Worm (Caenorhabditis elegans) whole organism, L4 larva: ENCODE measurements around the gene math-16.

Experiments used
- D1046.2 ChIP-seq: fragments of 200-800 bp; sonication (Bioruptor generic); IDR thresholded peaks from 2 replicates; pipeline ENCODE4 v1.3.6; 2022; ENCODE audit warnings: missing genetic modification characterization, missing compliant biosample characterization
- F37D6.2 ChIP-seq: sonication (generic microtip); optimal IDR thresholded peaks from 2 replicates; lab custom pipeline; 2016; ENCODE audit warnings: mild to moderate bottlenecking, missing genetic modification characterization, missing compliant biosample characterization
- R02D3.7 ChIP-seq: fragments of 150-350 bp; sonication (generic microtip); optimal IDR thresholded peaks from 3 replicates; lab custom pipeline; 2014; ENCODE audit warnings: missing biosample characterization, missing genetic modification characterization
- Y75B8A.6 ChIP-seq: fragments of 200-800 bp; sonication (Bioruptor generic); IDR thresholded peaks from 2 replicates; pipeline ENCODE4 v1.3.6; 2022; ENCODE audit warnings: missing genetic modification reagents, missing genetic modification characterization, missing compliant biosample characterization
- ZK337.2 ChIP-seq: fragments of 200-800 bp; sonication (Bioruptor generic); IDR thresholded peaks from 2 replicates; pipeline ENCODE4 v1.3.6; 2022; ENCODE audit warnings: missing genetic modification reagents, missing genetic modification characterization, missing compliant biosample characterization
- ZK546.5 ChIP-seq, 2 experiments: sonication (generic microtip); optimal IDR thresholded peaks; 2 replicates each; lab custom pipeline; 2017; ENCODE audit warnings: missing biosample characterization in 2 of 2, missing genetic modification characterization in 2 of 2
- aha-1 ChIP-seq: fragments of 150-350 bp; peaks from one replicate; lab custom pipeline; 2014; ENCODE audit warnings: missing biosample characterization, missing genetic modification characterization
- aly-2 ChIP-seq: sonication (generic microtip); optimal IDR thresholded peaks from 2 replicates; lab custom pipeline; 2018; ENCODE audit warnings: missing biosample characterization, missing genetic modification characterization
- attf-4 ChIP-seq: sonication (generic microtip); optimal IDR thresholded peaks from 3 replicates; lab custom pipeline; 2017; ENCODE audit warnings: missing biosample characterization, missing genetic modification characterization
- ceh-20 ChIP-seq: fragments of 200-800 bp; sonication (Bioruptor generic); IDR thresholded peaks from 2 replicates; pipeline ENCODE4 v1.3.6; 2022; ENCODE audit warnings: missing genetic modification reagents, missing genetic modification characterization, missing compliant biosample characterization
- ceh-32 ChIP-seq: sonication (generic microtip); optimal IDR thresholded peaks from 2 replicates; lab custom pipeline; 2016; ENCODE audit warnings: mild to moderate bottlenecking, missing genetic modification characterization, missing compliant biosample characterization; ENCODE audit not compliant: poor library complexity
- ceh-44 ChIP-seq: fragments of 200-800 bp; sonication (Bioruptor generic); IDR thresholded peaks from 2 replicates; pipeline ENCODE4 v1.3.6; 2022; ENCODE audit warnings: missing genetic modification reagents, missing genetic modification characterization, missing compliant biosample characterization
- ctbp-1 ChIP-seq: fragments of 200-800 bp; sonication (Bioruptor generic); IDR thresholded peaks from 2 replicates; pipeline ENCODE4 v1.3.6; 2022; ENCODE audit warnings: missing genetic modification reagents, missing genetic modification characterization, missing compliant biosample characterization
- daf-12 ChIP-seq: fragments of 150-350 bp; optimal IDR thresholded peaks from 2 replicates; lab custom pipeline; 2014; ENCODE audit warnings: missing biosample characterization, missing genetic modification reagents, missing genetic modification characterization
- dmd-6 ChIP-seq: fragments of 200-800 bp; sonication (Bioruptor generic); IDR thresholded peaks from 2 replicates; pipeline ENCODE4 v1.3.6; 2022; ENCODE audit warnings: missing genetic modification reagents, missing genetic modification characterization, missing compliant biosample characterization
- egl-27 ChIP-seq: sonication (generic microtip); optimal IDR thresholded peaks from 3 replicates; lab custom pipeline; 2017; ENCODE audit warnings: missing biosample characterization, missing genetic modification reagents, missing genetic modification characterization
- lir-3 ChIP-seq: sonication (generic microtip); optimal IDR thresholded peaks from 2 replicates; lab custom pipeline; 2016; ENCODE audit warnings: mild to moderate bottlenecking, missing genetic modification characterization, missing compliant biosample characterization
- madf-9 ChIP-seq: fragments of 200-800 bp; sonication (Bioruptor generic); conservative IDR thresholded peaks from 2 replicates; pipeline ENCODE4 v1.3.6; 2022; ENCODE audit warnings: missing genetic modification reagents, missing genetic modification characterization, missing compliant biosample characterization
- mdl-1 ChIP-seq, 2 experiments: fragments of 150-350 bp in 1 of 2; sonication (generic microtip) in 1 of 2; optimal IDR thresholded peaks; 2 replicates each; lab custom pipeline; 2014 to 2017; ENCODE audit warnings: missing biosample characterization in 2 of 2, missing genetic modification characterization in 2 of 2
- mep-1 ChIP-seq: fragments of 150-350 bp; sonication (generic microtip); optimal IDR thresholded peaks from 3 replicates; lab custom pipeline; 2014; ENCODE audit warnings: missing biosample characterization, missing genetic modification characterization
- mes-2 ChIP-seq: sonication (generic microtip); optimal IDR thresholded peaks from 2 replicates; lab custom pipeline; 2016; ENCODE audit warnings: missing genotype, mild to moderate bottlenecking, missing genetic modification characterization, missing compliant biosample characterization; ENCODE audit not compliant: poor library complexity, severe bottlenecking
- nhr-25 ChIP-seq: sonication (generic microtip); optimal IDR thresholded peaks from 2 replicates; lab custom pipeline; 2017; ENCODE audit warnings: missing genetic modification characterization, mild to moderate bottlenecking, missing compliant biosample characterization, antibody characterized with exemption, moderate library complexity, borderline replicate concordance; ENCODE audit not compliant: insufficient read depth
- nhr-28 ChIP-seq: fragments of 150-350 bp; optimal IDR thresholded peaks from 2 replicates; lab custom pipeline; 2014; ENCODE audit warnings: missing biosample characterization, missing genetic modification characterization
- nhr-6 ChIP-seq: fragments of 150-350 bp; optimal IDR thresholded peaks from 2 replicates; lab custom pipeline; 2014; ENCODE audit warnings: missing biosample characterization, missing genetic modification characterization
- nhr-76 ChIP-seq: fragments of 150-350 bp; optimal IDR thresholded peaks from 2 replicates; lab custom pipeline; 2014; ENCODE audit warnings: missing biosample characterization, missing genetic modification characterization
- nhr-77 ChIP-seq: fragments of 150-350 bp; optimal IDR thresholded peaks from 2 replicates; lab custom pipeline; 2014; ENCODE audit warnings: missing biosample characterization, missing genetic modification characterization
- pha-4 ChIP-seq, 2 experiments: fragments of 150-350 bp in 1 of 2; fragments of 200-800 bp in 1 of 2; sonication (Bioruptor generic) in 1 of 2; IDR thresholded peaks in 1 of 2; optimal IDR thresholded peaks in 1 of 2; 2 replicates each; pipeline versions ENCODE4 v1.3.6 to Lab custom; 2014 to 2022; ENCODE audit warnings: missing genetic modification characterization in 2 of 2, missing genetic modification reagents in 2 of 2, missing biosample characterization in 1 of 2, missing compliant biosample characterization in 1 of 2
- php-3 ChIP-seq: fragments of 200-800 bp; sonication (Bioruptor generic); IDR thresholded peaks from 2 replicates; pipeline ENCODE4 v1.3.6; 2022; ENCODE audit warnings: missing genetic modification reagents, missing genetic modification characterization, missing compliant biosample characterization
- pqm-1 ChIP-seq: sonication (generic microtip); optimal IDR thresholded peaks from 2 replicates; lab custom pipeline; 2017; ENCODE audit warnings: missing biosample characterization, missing genetic modification characterization
- rbr-2 ChIP-seq: sonication (generic microtip); optimal IDR thresholded peaks from 2 replicates; lab custom pipeline; 2016; ENCODE audit warnings: missing genotype, missing genetic modification characterization, missing compliant biosample characterization
- saeg-2 ChIP-seq: fragments of 200-800 bp; sonication (Bioruptor generic); IDR thresholded peaks from 2 replicates; pipeline ENCODE4 v1.3.6; 2022; ENCODE audit warnings: missing genetic modification reagents, missing genetic modification characterization, missing compliant biosample characterization
- skn-1 ChIP-seq: fragments of 150-350 bp; optimal IDR thresholded peaks from 2 replicates; lab custom pipeline; 2014; ENCODE audit warnings: missing biosample characterization, missing genetic modification characterization
- snpc-1.2 ChIP-seq: fragments of 200-800 bp; sonication (Bioruptor generic); IDR thresholded peaks from 2 replicates; pipeline ENCODE4 v1.3.6; 2022; ENCODE audit warnings: missing genetic modification reagents, missing genetic modification characterization, missing compliant biosample characterization
- tag-97 ChIP-seq: fragments of 200-800 bp; sonication (Bioruptor generic); IDR thresholded peaks from 2 replicates; pipeline ENCODE4 v1.3.6; 2022; ENCODE audit warnings: missing genetic modification characterization, missing compliant biosample characterization
- tra-1 ChIP-seq: fragments of 200-800 bp; sonication (Bioruptor generic); IDR thresholded peaks from 2 replicates; pipeline ENCODE4 v1.3.6; 2022; ENCODE audit warnings: missing genetic modification reagents, missing genetic modification characterization, missing compliant biosample characterization
- unc-130 ChIP-seq: sonication (generic microtip); optimal IDR thresholded peaks from 2 replicates; lab custom pipeline; 2016; ENCODE audit warnings: missing genetic modification reagents, missing genetic modification characterization, missing compliant biosample characterization
- vab-7 ChIP-seq: fragments of 200-800 bp; sonication (Bioruptor generic); IDR thresholded peaks from 2 replicates; pipeline ENCODE4 v1.3.6; 2022; ENCODE audit warnings: missing genetic modification reagents, missing genetic modification characterization, missing compliant biosample characterization
- zfp-2 ChIP-seq: sonication (generic microtip); optimal IDR thresholded peaks from 2 replicates; lab custom pipeline; 2016; ENCODE audit warnings: mild to moderate bottlenecking, missing genetic modification characterization, missing compliant biosample characterization
- zfp-3 ChIP-seq: fragments of 200-800 bp; sonication (Bioruptor generic); conservative IDR thresholded peaks from 2 replicates; pipeline ENCODE4 v1.3.6; 2022; ENCODE audit warnings: missing genetic modification reagents, missing genetic modification characterization, missing compliant biosample characterization
- zip-11 ChIP-seq: fragments of 200-800 bp; sonication (Bioruptor generic); IDR thresholded peaks from 2 replicates; pipeline ENCODE4 v1.3.6; 2022; ENCODE audit warnings: missing genetic modification characterization, missing compliant biosample characterization

Gene math-16

DNA sequence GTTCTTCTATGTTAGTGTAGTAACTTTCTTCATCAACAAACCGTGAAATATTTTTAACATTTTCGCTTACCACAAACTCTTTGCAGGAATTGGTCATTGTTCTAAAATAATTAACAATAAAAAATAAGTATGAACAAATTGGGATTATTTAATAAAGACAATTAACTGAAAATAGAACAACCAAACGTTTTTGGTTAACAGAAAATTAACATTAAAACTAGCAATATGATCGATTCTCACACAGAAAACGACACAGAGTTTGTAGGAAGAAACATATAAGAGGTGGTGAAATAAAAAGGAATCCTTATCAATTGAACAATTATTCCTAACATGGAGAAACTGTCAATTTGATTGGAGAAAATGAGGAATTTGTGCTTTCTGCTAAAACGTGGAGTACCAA, at the start of gene math-16:
Gene math-16 (minus strand): TSS at position 101 of the 400 bp plus-strand sequence.
- no peak for TF ChIP-seq saeg-2 (GFP tag; lab: Robert Waterston, UW)
- no peak for TF ChIP-seq daf-12 (tag; lab: Kevin White, UChicago)
- TF ChIP-seq ceh-44 (GFP tag; lab: Robert Waterston, UW), result no peak
- no peak for TF ChIP-seq D1046.2 (GFP tag; lab: Robert Waterston, UW)
- no peak for TF ChIP-seq nhr-6 (tag; lab: Kevin White, UChicago)
- TF ChIP-seq php-3 (GFP tag; lab: Robert Waterston, UW), result no peak
- TF ChIP-seq ceh-20 (GFP tag; lab: Robert Waterston, UW), result no peak
- no peak for TF ChIP-seq nhr-25 (tag; lab: Kevin White, UChicago)
- TF ChIP-seq pqm-1, result no peak
- no peak for TF ChIP-seq zfp-2 (tag; lab: Kevin White, UChicago)
- TF ChIP-seq, all 104 proteins: peak for 0

- no peak for TF ChIP-seq pha-4 (GFP tag; IDR thresholded peaks at IDR 0.05; lab: Robert Waterston, UW)
- no peak for TF ChIP-seq pha-4 (tag; optimal IDR thresholded peaks at IDR 0.05; lab: Kevin White, UChicago)
- TF ChIP-seq php-3 (GFP tag; lab: Robert Waterston, UW), result no peak
- TF ChIP-seq Y75B8A.6 (GFP tag; lab: Robert Waterston, UW), result no peak
- TF ChIP-seq nhr-28 (tag; lab: Kevin White, UChicago), result no peak
- TF ChIP-seq ZK546.5 (tag; optimal IDR thresholded peaks at IDR 0.05; lab: Kevin White, UChicago), result no peak
- TF ChIP-seq zfp-3 (GFP tag; lab: Robert Waterston, UW), result no peak
- no peak for TF ChIP-seq egl-27 (tag; lab: Kevin White, UChicago)
- TF ChIP-seq ZK337.2 (GFP tag; lab: Robert Waterston, UW), result no peak
- TF ChIP-seq, all 104 proteins: peak for 0
Observed at ce11 chrII:1926162-1926561, 47.6 kb upstream of the math-16 start, which contains the start of gene F52C6.2. TSS of gene F52C6.2 (plus strand) at chrII:1926462.

DNA sequence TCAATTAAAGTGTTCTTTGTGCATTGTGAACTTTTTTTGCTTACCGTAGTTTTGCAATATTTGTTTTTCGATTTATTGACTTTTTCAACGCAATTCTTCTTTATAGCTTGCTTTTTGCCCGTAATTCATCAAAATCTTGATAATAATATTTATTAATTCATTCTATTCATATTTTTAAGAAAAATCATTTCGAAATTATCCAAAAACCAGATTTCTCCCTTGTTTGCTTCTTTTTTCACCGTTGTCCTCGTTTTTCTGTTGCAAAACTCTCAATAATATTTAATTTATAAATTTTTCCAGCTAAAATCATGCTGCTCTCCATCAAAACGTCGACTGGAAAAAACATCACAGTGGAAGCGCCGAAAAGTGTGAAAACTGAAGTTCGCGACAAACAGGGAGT, 45.9 kb upstream of the math-16 start, which contains the start of gene F52C6.3:
Gene F52C6.3 (plus strand): TSS at position 301 of the 400 bp plus-strand sequence.
- TF ChIP-seq nhr-25 (tag; lab: Kevin White, UChicago), result no peak
- TF ChIP-seq ctbp-1 (GFP tag; lab: Robert Waterston, UW), result no peak
- TF ChIP-seq nhr-6 (tag; lab: Kevin White, UChicago), result no peak
- TF ChIP-seq nhr-76 (tag; lab: Kevin White, UChicago), result no peak
- TF ChIP-seq R02D3.7 (tag; lab: Kevin White, UChicago), result no peak
- TF ChIP-seq ceh-32 (tag; lab: Kevin White, UChicago), result no peak
- no peak for TF ChIP-seq madf-9 (GFP tag; lab: Robert Waterston, UW)
- no peak for TF ChIP-seq mep-1 (tag; lab: Kevin White, UChicago)
- TF ChIP-seq attf-4 (tag; lab: Kevin White, UChicago), result no peak
- no peak for TF ChIP-seq skn-1 (tag; lab: Kevin White, UChicago)
- TF ChIP-seq rbr-2 (tag; lab: Kevin White, UChicago), result no peak
- no peak for TF ChIP-seq lir-3 (tag; lab: Kevin White, UChicago)
- TF ChIP-seq vab-7 (GFP tag; lab: Robert Waterston, UW), result no peak
- TF ChIP-seq unc-130 (GFP tag; lab: Kevin White, UChicago), result no peak
- TF ChIP-seq dmd-6 (GFP tag; lab: Robert Waterston, UW), result no peak
- no peak for TF ChIP-seq mes-2 (tag; lab: Kevin White, UChicago)
- no peak for TF ChIP-seq snpc-1.2 (GFP tag; lab: Robert Waterston, UW)
- TF ChIP-seq D1046.2 (GFP tag; lab: Robert Waterston, UW), result no peak
- no peak for TF ChIP-seq aly-2 (tag; lab: Kevin White, UChicago)
- TF ChIP-seq, all 104 proteins: peak for 0

- TF ChIP-seq aha-1 (tag; lab: Kevin White, UChicago) (peak; percentile 5), mdl-1 (tag; optimal IDR thresholded peaks at IDR 0.05; lab: Kevin White, UChicago) (no peak), zip-11 (no peak), F37D6.2 (no peak), tag-97 (no peak), tra-1 (GFP tag; lab: Robert Waterston, UW) (no peak), nhr-77 (tag; lab: Kevin White, UChicago) (no peak)
Observed at ce11 chrII:1922665-1923187, 44.2 kb upstream of the math-16 start, which contains the start of the genes bath-2 and F52C6.4. TSS of gene bath-2 (minus strand) at chrII:1922765. TSS of gene F52C6.4 (plus strand) at chrII:1923137.
